Worm (Caenorhabditis elegans) whole organism, late embryonic: Measurements from ENCODE around the gene pgp-14.

ENCODE experiments used
- C08G9.2 ChIP-seq: sonication (generic microtip); optimal IDR thresholded peaks from 2 replicates; lab custom pipeline; 2016; ENCODE audit warnings: mild to moderate bottlenecking, missing genetic modification characterization, moderate library complexity, missing compliant biosample characterization
- C38D4.7 ChIP-seq: fragments of 200-800 bp; sonication (Bioruptor generic); optimal IDR thresholded peaks from 2 replicates; lab custom pipeline; 2018; ENCODE audit warnings: mild to moderate bottlenecking, missing genetic modification characterization, moderate library complexity, missing compliant biosample characterization
- F13H6.1 ChIP-seq: sonication (generic microtip); optimal IDR thresholded peaks from 2 replicates; lab custom pipeline; 2016; ENCODE audit warnings: missing genetic modification characterization, missing compliant biosample characterization
- K02D7.2 ChIP-seq: sonication (generic microtip); optimal IDR thresholded peaks from 2 replicates; lab custom pipeline; 2017; ENCODE audit warnings: mild to moderate bottlenecking, missing genetic modification characterization, missing compliant biosample characterization
- ceh-22 ChIP-seq: sonication (generic microtip); optimal IDR thresholded peaks from 2 replicates; lab custom pipeline; 2017; ENCODE audit warnings: missing biosample characterization, missing genetic modification characterization
- ceh-30 ChIP-seq: fragments of 150-350 bp; optimal IDR thresholded peaks from 2 replicates; lab custom pipeline; 2014; ENCODE audit warnings: missing biosample characterization, missing genetic modification characterization
- ceh-9 ChIP-seq: sonication (generic microtip); optimal IDR thresholded peaks from 2 replicates; lab custom pipeline; 2016; ENCODE audit warnings: mild to moderate bottlenecking, missing genetic modification characterization, inconsistent platforms, missing compliant biosample characterization
- che-1 ChIP-seq: sonication (generic microtip); optimal IDR thresholded peaks from 2 replicates; lab custom pipeline; 2016; ENCODE audit warnings: mild to moderate bottlenecking, missing genetic modification characterization, missing compliant biosample characterization
- dve-1 ChIP-seq: sonication (generic microtip); optimal IDR thresholded peaks from 2 replicates; lab custom pipeline; 2017; ENCODE audit warnings: antibody characterized with exemption, mild to moderate bottlenecking, missing genetic modification characterization, missing compliant biosample characterization
- elt-2 ChIP-seq: sonication (generic microtip); optimal IDR thresholded peaks from 2 replicates; lab custom pipeline; 2016; ENCODE audit warnings: missing genetic modification reagents, missing genetic modification characterization, missing compliant biosample characterization
- ets-4 ChIP-seq: sonication (generic microtip); optimal IDR thresholded peaks from 2 replicates; lab custom pipeline; 2016; ENCODE audit warnings: missing genetic modification characterization, missing compliant biosample characterization
- eyg-1 ChIP-seq: sonication (generic microtip); optimal IDR thresholded peaks from 2 replicates; lab custom pipeline; 2016; ENCODE audit warnings: missing genotype, missing genetic modification characterization, missing compliant biosample characterization
- fkh-10 ChIP-seq: fragments of 150-350 bp; optimal IDR thresholded peaks from 2 replicates; lab custom pipeline; 2014; ENCODE audit warnings: missing biosample characterization, missing genetic modification reagents, missing genetic modification characterization
- fkh-6 ChIP-seq: sonication (generic microtip); optimal IDR thresholded peaks from 2 replicates; lab custom pipeline; 2016; ENCODE audit warnings: missing genetic modification characterization, missing compliant biosample characterization
- hlh-8 ChIP-seq: sonication (generic microtip); optimal IDR thresholded peaks from 2 replicates; lab custom pipeline; 2016; ENCODE audit warnings: missing genotype, missing genetic modification characterization, missing compliant biosample characterization
- lim-6 ChIP-seq: sonication (generic microtip); optimal IDR thresholded peaks from 2 replicates; lab custom pipeline; 2016; ENCODE audit warnings: missing genetic modification characterization, missing compliant biosample characterization
- madf-2 ChIP-seq: sonication (generic microtip); optimal IDR thresholded peaks from 2 replicates; lab custom pipeline; 2017; ENCODE audit warnings: missing genetic modification characterization, missing compliant biosample characterization
- npax-4 ChIP-seq: sonication (generic microtip); optimal IDR thresholded peaks from 2 replicates; lab custom pipeline; 2016; ENCODE audit warnings: missing genetic modification characterization, missing compliant biosample characterization
- pha-2 ChIP-seq: sonication (generic microtip); optimal IDR thresholded peaks from 2 replicates; lab custom pipeline; 2017; ENCODE audit warnings: mild to moderate bottlenecking, missing genetic modification characterization, missing compliant biosample characterization
- pha-4 ChIP-seq: fragments of 150-350 bp; optimal IDR thresholded peaks from 2 replicates; lab custom pipeline; 2018; ENCODE audit warnings: missing biosample characterization, missing genetic modification reagents, missing genetic modification characterization
- pqm-1 ChIP-seq: sonication (generic microtip); optimal IDR thresholded peaks from 2 replicates; lab custom pipeline; 2016; ENCODE audit warnings: missing genetic modification characterization, missing compliant biosample characterization
- sox-4 ChIP-seq: sonication (generic microtip); optimal IDR thresholded peaks from 2 replicates; lab custom pipeline; 2017; ENCODE audit warnings: mild to moderate bottlenecking, missing genetic modification characterization, inconsistent platforms, missing compliant biosample characterization
- syd-9 ChIP-seq: sonication (generic microtip); optimal IDR thresholded peaks from 2 replicates; lab custom pipeline; 2016; ENCODE audit warnings: mild to moderate bottlenecking, missing genetic modification characterization, moderate library complexity, missing compliant biosample characterization
- unc-3 ChIP-seq, 2 experiments: fragments of 200-800 bp in 1 of 2; sonication (Bioruptor generic) in 1 of 2; sonication (generic microtip) in 1 of 2; conservative IDR thresholded peaks in 1 of 2; optimal IDR thresholded peaks in 1 of 2; 2 replicates each; pipeline versions ENCODE4 v1.3.6 to Lab custom; 2016 to 2022; ENCODE audit warnings: missing compliant biosample characterization in 2 of 2, missing genetic modification characterization in 2 of 2, missing genetic modification reagents in 1 of 2
- unc-55 ChIP-seq: sonication (generic microtip); optimal IDR thresholded peaks from 2 replicates; lab custom pipeline; 2017; ENCODE audit warnings: missing biosample characterization, missing genetic modification reagents, missing genetic modification characterization
- ztf-16 ChIP-seq: sonication (generic microtip); optimal IDR thresholded peaks from 2 replicates; lab custom pipeline; 2017; ENCODE audit warnings: missing genetic modification characterization, missing compliant biosample characterization

Gene pgp-14

DNA sequence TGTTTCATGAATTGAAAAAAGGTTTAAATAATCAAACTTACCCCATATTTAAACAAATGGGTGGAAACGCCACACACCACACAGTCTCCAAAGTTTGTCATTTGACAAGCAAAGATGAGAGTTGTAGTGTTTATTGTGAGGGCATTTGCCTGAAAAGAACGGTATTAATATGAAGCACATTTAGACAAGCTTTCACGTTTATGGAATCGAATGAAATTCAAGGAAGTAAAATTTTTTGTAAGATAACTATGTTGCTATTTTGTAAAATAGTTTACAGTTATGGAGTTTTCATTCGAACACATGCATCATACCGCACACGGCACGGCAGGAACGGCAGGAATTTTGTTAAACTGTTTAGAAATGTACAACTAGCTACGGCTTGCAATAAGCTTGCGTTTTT lies 44.7 kb downstream of the pgp-14 start, which contains the start of gene nhr-272:
TSS of gene nhr-272 (minus strand) at position 101 of the 400 bp plus-strand sequence.
- TF ChIP-seq ceh-9 (tag; lab: Kevin White, UChicago) (no peak), fkh-6 (tag; lab: Kevin White, UChicago) (no peak), syd-9 (tag; lab: Kevin White, UChicago) (no peak), ceh-22 (tag; lab: Kevin White, UChicago) (no peak)

DNA sequence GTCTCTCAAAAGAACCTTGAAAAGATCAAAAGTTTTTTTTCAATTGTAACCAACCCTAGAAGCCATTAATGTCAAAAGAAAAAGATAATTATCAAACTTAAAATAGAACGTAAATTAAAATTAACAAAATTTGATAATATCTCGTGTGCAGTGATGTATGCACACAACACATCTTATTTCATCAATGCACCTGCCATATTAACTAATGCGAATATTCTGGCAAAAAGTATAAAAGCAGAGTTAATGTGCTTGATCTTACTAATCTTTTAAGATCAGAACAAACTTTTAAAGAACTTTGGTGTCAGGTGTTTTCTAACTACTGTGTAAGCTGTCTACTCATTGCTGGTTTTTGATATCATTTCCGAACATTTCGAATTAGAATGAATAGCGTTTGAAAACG lies 46.7 kb downstream of the pgp-14 start:
- no peak for TF ChIP-seq syd-9 (tag; lab: Kevin White, UChicago)
- no peak for TF ChIP-seq F13H6.1 (tag; lab: Kevin White, UChicago)
- no peak for TF ChIP-seq che-1 (tag; lab: Kevin White, UChicago)

- TF ChIP-seq eyg-1 (tag; lab: Kevin White, UChicago) (no peak), unc-3 (GFP tag; conservative IDR thresholded peaks at IDR 0.05; lab: Robert Waterston, UW) (no peak), unc-3 (tag; optimal IDR thresholded peaks at IDR 0.05; lab: Kevin White, UChicago) (no peak), hlh-8 (tag; lab: Kevin White, UChicago) (no peak), pha-2 (no peak), ceh-30 (no peak), K02D7.2 (tag; lab: Kevin White, UChicago) (no peak), C38D4.7 (GFP tag; lab: Kevin White, UChicago) (no peak), C08G9.2 (tag; lab: Kevin White, UChicago) (no peak), dve-1 (tag; lab: Kevin White, UChicago) (no peak), madf-2 (tag; lab: Kevin White, UChicago) (no peak), pqm-1 (tag; lab: Kevin White, UChicago) (no peak)
- TF ChIP-seq, all 69 proteins: peak for 0
These were observed 47.4 kb downstream of the pgp-14 start, which contains the start of gene nhr-214 for ce11 chrX:12701963-12702362. TSS of gene nhr-214 (minus strand) at chrX:12702063.

DNA sequence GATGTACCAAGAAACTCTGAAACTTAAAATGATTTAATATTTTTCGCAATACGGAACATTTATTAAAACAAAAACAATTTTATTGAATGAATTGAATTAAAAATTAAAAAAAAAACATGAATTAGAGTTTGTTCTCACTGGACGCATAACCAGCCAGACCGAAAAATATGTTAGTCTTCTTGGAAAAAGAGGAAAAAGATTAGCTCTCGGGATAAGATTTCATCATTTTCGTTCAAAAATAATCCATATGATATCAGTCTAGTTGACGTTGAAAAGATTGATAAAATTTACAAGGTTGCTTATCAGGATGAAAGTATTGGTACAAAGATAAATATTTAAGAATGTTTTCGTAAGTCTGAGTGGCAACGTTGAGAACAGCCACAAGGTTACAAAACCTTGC lies 48.9 kb downstream of the pgp-14 start, which contains the start of gene nhr-26:
TSS of gene nhr-26 (minus strand) at position 10 of the 400 bp plus-strand sequence.
- TF ChIP-seq fkh-6 (tag; lab: Kevin White, UChicago) (no peak), ztf-16 (tag; lab: Kevin White, UChicago) (no peak), che-1 (tag; lab: Kevin White, UChicago) (no peak), sox-4 (tag; lab: Kevin White, UChicago) (no peak), ets-4 (tag; lab: Kevin White, UChicago) (no peak), elt-2 (no peak), unc-55 (GFP tag; lab: Kevin White, UChicago) (no peak), fkh-10 (GFP tag; lab: Kevin White, UChicago) (no peak), C08G9.2 (tag; lab: Kevin White, UChicago) (no peak), lim-6 (tag; lab: Kevin White, UChicago) (no peak), pha-4 (tag; lab: Kevin White, UChicago) (no peak), npax-4 (tag; lab: Kevin White, UChicago) (no peak)
